Fruit fly (Drosophila melanogaster) whole organism, pupa: ENCODE results near the gene CG11710.

Source experiments
- CG10348 ChIP-seq: fragments of 200-800 bp; sonication (Bioruptor generic); IDR thresholded peaks from 2 replicates; pipeline ENCODE4 v1.3.6; 2022; ENCODE audit warnings: missing biosample characterization, missing genetic modification characterization
- CG12605 ChIP-seq: fragments of 200-800 bp; sonication (Bioruptor generic); IDR thresholded peaks from 2 replicates; pipeline ENCODE4 v1.3.6; 2022; ENCODE audit warnings: missing biosample characterization, missing genetic modification characterization
- CG13204 ChIP-seq: fragments of 200-800 bp; sonication (Bioruptor generic); optimal IDR thresholded peaks from 2 replicates; lab custom pipeline; 2018; ENCODE audit warnings: missing biosample characterization, mild to moderate bottlenecking, missing genetic modification characterization, moderate library complexity
- CG14655 ChIP-seq: fragments of 200-800 bp; sonication (Bioruptor generic); optimal IDR thresholded peaks from 3 replicates; lab custom pipeline; 2017; ENCODE audit warnings: mild to moderate bottlenecking, missing biosample characterization, missing genetic modification reagents, missing genetic modification characterization
- CG15710 ChIP-seq: fragments of 200-800 bp; sonication (Bioruptor generic); optimal IDR thresholded peaks from 2 replicates; lab custom pipeline; 2018; ENCODE audit warnings: missing biosample characterization, mild to moderate bottlenecking, missing genetic modification characterization, moderate library complexity
- CG17806 ChIP-seq: fragments of 200-800 bp; sonication (Bioruptor generic); optimal IDR thresholded peaks from 2 replicates; lab custom pipeline; 2018; ENCODE audit warnings: missing biosample characterization, mild to moderate bottlenecking, missing genetic modification characterization, moderate library complexity
- CG32121 ChIP-seq: fragments of 200-800 bp; sonication (Bioruptor generic); IDR thresholded peaks from 2 replicates; pipeline ENCODE4 v1.3.6; 2022; ENCODE audit warnings: missing biosample characterization, missing genetic modification characterization
- CG34367 ChIP-seq: fragments of 200-800 bp; sonication (Bioruptor generic); optimal IDR thresholded peaks from 2 replicates; lab custom pipeline; 2018; ENCODE audit warnings: missing biosample characterization, mild to moderate bottlenecking, missing genetic modification characterization
- CG4496 ChIP-seq: fragments of 200-800 bp; sonication (Bioruptor generic); IDR thresholded peaks from 3 replicates; pipeline ENCODE4 v1.3.6; 2022; ENCODE audit warnings: missing biosample characterization, missing genetic modification characterization
- CG8159 ChIP-seq: fragments of 200-800 bp; sonication (Bioruptor generic); optimal IDR thresholded peaks from 3 replicates; lab custom pipeline; 2018; ENCODE audit warnings: missing biosample characterization, mild to moderate bottlenecking, missing genetic modification characterization, moderate library complexity
- CG8301 ChIP-seq: fragments of 200-800 bp; sonication (Bioruptor generic); optimal IDR thresholded peaks from 2 replicates; lab custom pipeline; 2018; ENCODE audit warnings: missing biosample characterization, mild to moderate bottlenecking, missing genetic modification characterization
- CG9948 ChIP-seq: fragments of 200-800 bp; sonication (Bioruptor generic); optimal IDR thresholded peaks from 2 replicates; lab custom pipeline; 2018; ENCODE audit warnings: missing biosample characterization, mild to moderate bottlenecking, missing genetic modification characterization, moderate library complexity
- D1 ChIP-seq: fragments of 200-800 bp; sonication (Bioruptor generic); optimal IDR thresholded peaks from 2 replicates; lab custom pipeline; 2018; ENCODE audit warnings: missing biosample characterization, mild to moderate bottlenecking, missing genetic modification characterization, moderate library complexity
- EcR ChIP-seq: fragments of 200-800 bp; sonication (Bioruptor generic); optimal IDR thresholded peaks from 3 replicates; lab custom pipeline; 2019; ENCODE audit warnings: missing biosample characterization, missing genetic modification characterization, mild to moderate bottlenecking, moderate library complexity, missing genetic modification reagents
- Ets98B ChIP-seq: fragments of 200-800 bp; sonication (Bioruptor generic); IDR thresholded peaks from 2 replicates; pipeline ENCODE4 v1.3.6; 2022; ENCODE audit warnings: missing biosample characterization, missing genetic modification characterization
- Pif1A ChIP-seq: fragments of 200-800 bp; sonication (Bioruptor generic); optimal IDR thresholded peaks from 3 replicates; lab custom pipeline; 2016; ENCODE audit warnings: missing biosample characterization, missing genetic modification characterization
- Pif1B ChIP-seq: fragments of 200-800 bp; sonication (Bioruptor generic); optimal IDR thresholded peaks from 3 replicates; lab custom pipeline; 2016; ENCODE audit warnings: missing biosample characterization, missing genetic modification characterization
- Snoo ChIP-seq: fragments of 200-800 bp; sonication (Bioruptor generic); optimal IDR thresholded peaks from 3 replicates; lab custom pipeline; 2017; ENCODE audit warnings: missing biosample characterization, mild to moderate bottlenecking, missing genetic modification characterization, inconsistent platforms
- fd96Ca ChIP-seq: fragments of 200-800 bp; sonication (Bioruptor generic); IDR thresholded peaks from 3 replicates; pipeline ENCODE4 v1.3.6; 2022; ENCODE audit warnings: missing biosample characterization, missing genetic modification characterization
- gl ChIP-seq: fragments of 200-800 bp; sonication (Bioruptor generic); optimal IDR thresholded peaks from 2 replicates; lab custom pipeline; 2018; ENCODE audit warnings: missing biosample characterization, mild to moderate bottlenecking, missing genetic modification characterization
- rn ChIP-seq: fragments of 200-800 bp; sonication (Bioruptor generic); IDR thresholded peaks from 2 replicates; pipeline ENCODE4 v1.3.6; 2022; ENCODE audit warnings: missing biosample characterization, missing genetic modification characterization

The CG11710 gene

DNA sequence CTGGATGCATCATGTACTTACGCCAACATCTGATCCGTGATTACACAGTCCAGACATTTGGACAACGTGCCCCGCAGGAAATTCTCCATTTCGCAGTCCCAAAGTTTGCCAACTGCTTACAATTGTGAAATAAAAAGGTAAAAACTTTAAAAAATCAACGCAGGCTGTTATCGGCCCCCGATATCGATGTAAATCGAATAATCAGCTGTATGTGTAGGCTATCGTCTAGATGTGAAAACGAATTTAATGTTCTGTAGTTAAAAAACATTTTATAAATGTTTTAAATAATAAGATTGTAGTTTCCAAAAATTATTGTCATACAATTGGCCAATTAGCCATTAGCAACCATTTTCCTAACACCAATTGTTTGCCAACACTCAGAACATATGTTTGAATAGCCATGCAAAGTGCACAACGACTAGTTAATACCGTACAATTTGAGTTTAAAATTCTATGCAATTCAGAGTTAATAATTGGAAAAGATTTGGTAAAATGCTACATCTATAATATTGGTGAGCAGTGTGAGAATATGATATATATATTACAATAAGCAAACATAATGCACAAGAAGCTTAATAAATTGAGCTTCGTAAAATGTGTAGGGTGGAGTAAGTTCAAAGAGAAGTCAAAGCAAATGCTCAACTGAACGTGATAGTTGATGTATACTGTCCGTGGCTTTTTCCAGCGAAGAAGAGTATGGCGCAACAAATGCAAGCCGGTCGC, at the start of gene CG11710, which contains the start of gene mal:
CG11710 (minus strand) TSS at position 192 of the 723 bp plus-strand sequence.
mal (plus strand) TSS at position 194 of the 723 bp plus-strand sequence.
- peak; percentile 83 for TF ChIP-seq CG8301
- TF ChIP-seq Snoo (tag; lab: Kevin White, UChicago): peak; percentile 71
- TF ChIP-seq CG9948 (tag; lab: Kevin White, UChicago): peak; percentile 62
- no peak for TF ChIP-seq CG13204
- peak; percentile 76 for TF ChIP-seq CG17806 (tag; lab: Kevin White, UChicago)
- peak; percentile 60 for TF ChIP-seq Ets98B (GFP tag; lab: Robert Waterston, UW)
- no peak for TF ChIP-seq D1 (tag; lab: Kevin White, UChicago)
- peak; percentile 48 for TF ChIP-seq CG34367
- peak; percentile 72 for TF ChIP-seq fd96Ca (GFP tag; lab: Robert Waterston, UW)
- TF ChIP-seq Pif1B (GFP tag; lab: Kevin White, UChicago): peak; percentile 85
- TF ChIP-seq CG4496 (GFP tag; lab: Robert Waterston, UW): peak; percentile 70
- peak; percentile 69 for TF ChIP-seq gl (tag; lab: Kevin White, UChicago)
- no peak for TF ChIP-seq CG12605 (GFP tag; lab: Robert Waterston, UW)
- TF ChIP-seq CG14655: no peak
- peak; percentile 88 for TF ChIP-seq CG8159 (tag; lab: Kevin White, UChicago)
- no peak for TF ChIP-seq Pif1A
- peak; percentile 75 for TF ChIP-seq CG15710
- TF ChIP-seq CG10348 (GFP tag; lab: Robert Waterston, UW): 0 out of 2 replicates have a peak, but pooled peaks have one; percentile 22
- TF ChIP-seq CG32121: peak; percentile 79

- TF ChIP-seq CG14655 (no peak), CG15710 (no peak), CG12605 (GFP tag; lab: Robert Waterston, UW) (no peak), gl (tag; lab: Kevin White, UChicago) (no peak), Snoo (tag; lab: Kevin White, UChicago) (no peak), CG10348 (GFP tag; lab: Robert Waterston, UW) (no peak), CG32121 (no peak), EcR (GFP tag; lab: Kevin White, UChicago) (no peak), Pif1A (no peak), CG13204 (no peak), Pif1B (GFP tag; lab: Kevin White, UChicago) (no peak), Ets98B (GFP tag; lab: Robert Waterston, UW) (no peak), rn (GFP tag; lab: Robert Waterston, UW) (no peak), CG34367 (no peak), D1 (tag; lab: Kevin White, UChicago) (no peak), CG9948 (tag; lab: Kevin White, UChicago) (no peak)
Measured at dm6 chrX:20478674-20479073, 49.2 kb upstream of the CG11710 start.

- TF ChIP-seq CG10348 (GFP tag; lab: Robert Waterston, UW) (no peak), CG8301 (no peak), Snoo (tag; lab: Kevin White, UChicago) (no peak), D1 (tag; lab: Kevin White, UChicago) (no peak), CG34367 (no peak), gl (tag; lab: Kevin White, UChicago) (no peak), Pif1B (GFP tag; lab: Kevin White, UChicago) (no peak), fd96Ca (GFP tag; lab: Robert Waterston, UW) (no peak), rn (GFP tag; lab: Robert Waterston, UW) (no peak), CG4496 (GFP tag; lab: Robert Waterston, UW) (no peak), CG32121 (no peak), CG12605 (GFP tag; lab: Robert Waterston, UW) (no peak), CG9948 (tag; lab: Kevin White, UChicago) (no peak), Pif1A (no peak), CG15710 (no peak), CG17806 (tag; lab: Kevin White, UChicago) (no peak), EcR (GFP tag; lab: Kevin White, UChicago) (no peak), CG13204 (no peak)
Measured at dm6 chrX:20470701-20471100, 41.2 kb upstream of the CG11710 start.

DNA sequence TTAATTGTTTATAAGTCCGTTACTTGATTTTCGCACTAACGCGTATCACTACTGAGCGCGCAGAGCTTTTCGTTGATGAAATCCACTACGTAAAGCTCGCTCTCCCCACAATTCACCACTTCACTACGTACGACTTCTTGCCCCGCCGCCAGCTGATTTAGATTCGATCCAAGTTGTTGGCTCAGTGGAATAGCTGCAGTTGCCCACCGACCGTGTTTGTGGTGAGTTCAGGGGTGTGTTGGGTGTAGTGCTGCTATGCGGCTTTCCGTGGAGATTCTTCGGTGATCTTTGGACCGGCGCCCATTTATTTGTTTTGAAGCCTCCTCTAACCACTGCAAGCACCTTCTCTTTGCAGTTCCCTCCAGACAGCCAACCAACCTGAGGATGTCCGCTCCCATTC, 38.7 kb upstream of the CG11710 start:
- TF ChIP-seq CG14655: no peak
- peak; percentile 22 for TF ChIP-seq CG15710
- peak; percentile 75 for TF ChIP-seq CG32121
- peak; percentile 9 for TF ChIP-seq EcR (GFP tag; lab: Kevin White, UChicago)
- TF ChIP-seq CG17806 (tag; lab: Kevin White, UChicago): peak; percentile 10
- TF ChIP-seq CG12605 (GFP tag; lab: Robert Waterston, UW): peak; percentile 77
- TF ChIP-seq Pif1B (GFP tag; lab: Kevin White, UChicago): peak; percentile 52
- peak; percentile 59 for TF ChIP-seq gl (tag; lab: Kevin White, UChicago)
- peak; percentile 84 for TF ChIP-seq CG4496 (GFP tag; lab: Robert Waterston, UW)
- peak; percentile 80 for TF ChIP-seq Ets98B (GFP tag; lab: Robert Waterston, UW)
- TF ChIP-seq CG8159 (tag; lab: Kevin White, UChicago): no peak
- peak; percentile 12 for TF ChIP-seq CG9948 (tag; lab: Kevin White, UChicago)
- TF ChIP-seq CG13204: no peak
- TF ChIP-seq D1 (tag; lab: Kevin White, UChicago): no peak
- TF ChIP-seq Pif1A: no peak
- peak; percentile 58; the same call in 2 of the 3 replicates for TF ChIP-seq fd96Ca (GFP tag; lab: Robert Waterston, UW)
- peak; percentile 42 for TF ChIP-seq CG34367
- TF ChIP-seq CG10348 (GFP tag; lab: Robert Waterston, UW): no peak
- no peak for TF ChIP-seq Snoo (tag; lab: Kevin White, UChicago)
- no peak for TF ChIP-seq rn (GFP tag; lab: Robert Waterston, UW)
- peak; percentile 50 for TF ChIP-seq CG8301

dm6 chrX:20467155-20467554, 37.7 kb upstream of the CG11710 start, which contains the start of gene GstT3:
GstT3 (plus strand) TSS chrX:20467455.
- TF ChIP-seq Ets98B (GFP tag; lab: Robert Waterston, UW): no peak
- no peak for TF ChIP-seq CG17806 (tag; lab: Kevin White, UChicago)
- no peak for TF ChIP-seq Snoo (tag; lab: Kevin White, UChicago)
- TF ChIP-seq EcR (GFP tag; lab: Kevin White, UChicago): no peak
- TF ChIP-seq D1 (tag; lab: Kevin White, UChicago): no peak
- TF ChIP-seq fd96Ca (GFP tag; lab: Robert Waterston, UW): no peak
- TF ChIP-seq Pif1B (GFP tag; lab: Kevin White, UChicago): no peak
- TF ChIP-seq CG13204: no peak
